Worm (Caenorhabditis elegans) whole organism, L3 larva: ENCODE data around the gene C25B8.8.

Experiments
- ama-1 ChIP-seq: fragments of 150-350 bp; optimal IDR thresholded peaks from 2 replicates; lab custom pipeline; 2018
- ceh-16 ChIP-seq: sonication (generic microtip); optimal IDR thresholded peaks from 2 replicates; lab custom pipeline; 2017; ENCODE audit warnings: missing biosample characterization, missing genetic modification characterization
- ceh-82 ChIP-seq: fragments of 150-350 bp; optimal IDR thresholded peaks from 2 replicates; lab custom pipeline; 2014; ENCODE audit warnings: missing biosample characterization, missing genetic modification characterization
- ceh-9 ChIP-seq: sonication (generic microtip); optimal IDR thresholded peaks from 2 replicates; lab custom pipeline; 2018; ENCODE audit warnings: missing biosample characterization, missing genetic modification characterization
- daf-12 ChIP-seq: fragments of 150-350 bp; optimal IDR thresholded peaks from 2 replicates; lab custom pipeline; 2014; ENCODE audit warnings: missing biosample characterization, missing genetic modification reagents, missing genetic modification characterization
- egl-27 ChIP-seq: sonication (generic microtip); optimal IDR thresholded peaks from 4 replicates; lab custom pipeline; 2017; ENCODE audit warnings: missing biosample characterization, missing genetic modification reagents, missing genetic modification characterization
- egl-5 ChIP-seq: fragments of 150-350 bp; optimal IDR thresholded peaks from 2 replicates; lab custom pipeline; 2017; ENCODE audit warnings: missing biosample characterization, missing genetic modification reagents, missing genetic modification characterization, inconsistent platforms
- elt-2 ChIP-seq: sonication (generic microtip); optimal IDR thresholded peaks from 2 replicates; lab custom pipeline; 2016; ENCODE audit warnings: missing genetic modification reagents, mild to moderate bottlenecking, missing genetic modification characterization, missing compliant biosample characterization
- elt-3 ChIP-seq, 3 experiments: fragments of 150-350 bp in 1 of 3; sonication (generic microtip) in 2 of 3; optimal IDR thresholded peaks; 2 replicates in 2 of 3; 4 replicates in 1 of 3; lab custom pipeline; 2014 to 2017; ENCODE audit warnings: missing biosample characterization in 3 of 3, missing genetic modification characterization in 3 of 3
- fkh-10 ChIP-seq: sonication (generic microtip); optimal IDR thresholded peaks from 2 replicates; lab custom pipeline; 2017; ENCODE audit warnings: missing biosample characterization, missing genetic modification reagents, missing genetic modification characterization
- fos-1 ChIP-seq: fragments of 150-350 bp; optimal IDR thresholded peaks from 2 replicates; lab custom pipeline; 2014; ENCODE audit warnings: missing biosample characterization, missing genetic modification characterization
- hmg-11 ChIP-seq: sonication (generic microtip); optimal IDR thresholded peaks from 2 replicates; lab custom pipeline; 2016; ENCODE audit warnings: missing genetic modification characterization, missing compliant biosample characterization
- lin-15B ChIP-seq: fragments of 150-350 bp; optimal IDR thresholded peaks from 2 replicates; lab custom pipeline; 2014; ENCODE audit warnings: missing biosample characterization, missing genetic modification characterization
- lin-39 ChIP-seq: fragments of 150-350 bp; optimal IDR thresholded peaks from 2 replicates; lab custom pipeline; 2018; ENCODE audit warnings: missing biosample characterization, missing genetic modification reagents, missing genetic modification characterization
- lsy-12 ChIP-seq: sonication (generic microtip); optimal IDR thresholded peaks from 2 replicates; lab custom pipeline; 2016; ENCODE audit warnings: mild to moderate bottlenecking, missing genetic modification characterization, missing compliant biosample characterization
- mdl-1 ChIP-seq: fragments of 150-350 bp; optimal IDR thresholded peaks from 2 replicates; lab custom pipeline; 2014; ENCODE audit warnings: missing biosample characterization, missing genetic modification characterization
- mml-1 ChIP-seq: fragments of 150-350 bp; sonication (generic microtip); optimal IDR thresholded peaks from 3 replicates; lab custom pipeline; 2014; ENCODE audit warnings: missing biosample characterization, missing genetic modification characterization
- nhr-23 ChIP-seq: fragments of 150-350 bp; optimal IDR thresholded peaks from 2 replicates; lab custom pipeline; 2014; ENCODE audit warnings: missing biosample characterization, missing genetic modification reagents, missing genetic modification characterization
- nhr-237 ChIP-seq: fragments of 150-350 bp; optimal IDR thresholded peaks from 2 replicates; lab custom pipeline; 2014; ENCODE audit warnings: missing biosample characterization, missing genetic modification characterization
- nhr-28 ChIP-seq: fragments of 150-350 bp; optimal IDR thresholded peaks from 2 replicates; lab custom pipeline; 2014; ENCODE audit warnings: missing biosample characterization, missing genetic modification characterization
- nhr-67 ChIP-seq: fragments of 150-350 bp; optimal IDR thresholded peaks from 2 replicates; lab custom pipeline; 2014; ENCODE audit warnings: missing biosample characterization, missing genetic modification characterization
- nhr-76 ChIP-seq: fragments of 150-350 bp; sonication (generic microtip); optimal IDR thresholded peaks from 5 replicates; lab custom pipeline; 2014; ENCODE audit warnings: missing biosample characterization, missing genetic modification characterization
- pha-4 ChIP-seq: fragments of 150-350 bp; optimal IDR thresholded peaks from 2 replicates; lab custom pipeline; 2014; ENCODE audit warnings: missing biosample characterization, missing genetic modification reagents, missing genetic modification characterization
- pqm-1 ChIP-seq: fragments of 150-350 bp; optimal IDR thresholded peaks from 2 replicates; lab custom pipeline; 2017; ENCODE audit warnings: missing biosample characterization, missing genetic modification characterization, inconsistent platforms
- sea-2 ChIP-seq: fragments of 150-350 bp; sonication (generic microtip); optimal IDR thresholded peaks from 4 replicates; lab custom pipeline; 2014; ENCODE audit warnings: missing biosample characterization, missing genetic modification reagents, missing genetic modification characterization
- skn-1 ChIP-seq: fragments of 150-350 bp; optimal IDR thresholded peaks from 2 replicates; lab custom pipeline; 2014; ENCODE audit warnings: missing biosample characterization, missing genetic modification characterization
- snpc-4 ChIP-seq: fragments of 150-350 bp; optimal IDR thresholded peaks from 2 replicates; lab custom pipeline; 2014; ENCODE audit warnings: missing biosample characterization, missing genetic modification characterization
- tbx-2 ChIP-seq: sonication (generic microtip); optimal IDR thresholded peaks from 2 replicates; lab custom pipeline; 2016; ENCODE audit warnings: mild to moderate bottlenecking, missing genetic modification characterization, missing compliant biosample characterization
- unc-39 ChIP-seq: sonication (generic microtip); optimal IDR thresholded peaks from 4 replicates; lab custom pipeline; 2017; ENCODE audit warnings: missing biosample characterization, missing genetic modification characterization
- unc-62 ChIP-seq: fragments of 150-350 bp; sonication (generic microtip); optimal IDR thresholded peaks from 4 replicates; lab custom pipeline; 2014; ENCODE audit warnings: missing biosample characterization, missing genetic modification reagents, missing genetic modification characterization
- zag-1 ChIP-seq: fragments of 150-350 bp; optimal IDR thresholded peaks from 2 replicates; lab custom pipeline; 2014; ENCODE audit warnings: missing biosample characterization, missing genetic modification characterization
- ztf-4 ChIP-seq: fragments of 150-350 bp; optimal IDR thresholded peaks from 2 replicates; lab custom pipeline; 2014; ENCODE audit warnings: missing biosample characterization, missing genetic modification characterization

Gene C25B8.8

ce11 chrX:6593178-6593786 lies 16.5 kb upstream of the C25B8.8 start (continued):
- TF ChIP-seq ztf-4 (tag; lab: Kevin White, UChicago) (no peak), nhr-23 (no peak), ceh-82 (tag; lab: Kevin White, UChicago) (no peak), lin-39 (tag; lab: Kevin White, UChicago) (peak; percentile 37), ceh-9 (no peak), unc-39 (no peak), sea-2 (GFP tag; lab: Kevin White, UChicago) (no peak)

- TF ChIP-seq lsy-12 (no peak), egl-5 (tag; lab: Kevin White, UChicago) (peak; percentile 47)
Measured at ce11 chrX:6597089-6597488, 12.7 kb upstream of the C25B8.8 start, which contains the start of gene ttr-6. TSS of gene ttr-6 (minus strand) at chrX:6597121.

- TF ChIP-seq mdl-1 (tag; lab: Kevin White, UChicago) (no peak), hmg-11 (tag; lab: Kevin White, UChicago) (no peak), fos-1 (no peak), lin-15B (tag; lab: Kevin White, UChicago) (no peak), ama-1 (lab: Kevin White, UChicago) (no peak)
Measured at ce11 chrX:6598732-6599131, 11.1 kb upstream of the C25B8.8 start, which contains the start of gene hic-1. TSS of gene hic-1 (minus strand) at chrX:6598832.

ce11 chrX:6601967-6602366 lies 7.8 kb upstream of the C25B8.8 start:
- TF ChIP-seq daf-12 (tag; lab: Kevin White, UChicago) (no peak), pha-4 (tag; lab: Kevin White, UChicago) (peak; percentile 12)

DNA sequence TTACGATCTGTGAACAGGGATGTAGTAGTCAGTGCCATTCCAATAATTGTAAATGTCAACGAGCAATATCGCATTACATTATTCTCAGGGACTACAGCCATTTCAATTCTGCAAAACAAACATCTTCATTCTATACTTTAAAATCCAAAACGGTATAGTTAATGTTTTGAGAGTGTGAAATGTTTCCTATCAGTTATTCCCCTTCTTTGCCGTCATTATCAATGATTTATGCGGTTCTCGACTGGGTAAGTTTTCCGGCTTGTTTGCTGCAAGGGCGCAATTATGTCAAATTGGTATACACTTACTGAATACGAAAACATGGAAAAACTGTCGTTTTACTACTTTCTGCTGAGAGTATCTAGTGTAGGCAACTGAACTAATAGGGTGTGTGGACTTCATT lies 6.7 kb upstream of the C25B8.8 start, which contains the start of gene F23G4.1:
Gene F23G4.1 (minus strand): TSS at position 101 of the 400 bp plus-strand sequence.
- TF ChIP-seq skn-1 (tag; lab: Kevin White, UChicago) (no peak), fkh-10 (no peak), nhr-67 (tag; lab: Kevin White, UChicago) (no peak), mml-1 (tag; lab: Kevin White, UChicago) (no peak), egl-27 (tag; lab: Kevin White, UChicago) (no peak), fos-1 (no peak), elt-3 (tag; optimal IDR thresholded peaks at IDR 0.05; lab: Kevin White, UChicago) (no peak), nhr-23 (no peak), nhr-237 (tag; lab: Kevin White, UChicago) (no peak), nhr-28 (tag; lab: Kevin White, UChicago) (no peak), lin-15B (tag; lab: Kevin White, UChicago) (no peak), sea-2 (GFP tag; lab: Kevin White, UChicago) (no peak), nhr-76 (tag; lab: Kevin White, UChicago) (no peak), unc-62 (GFP tag; lab: Kevin White, UChicago) (no peak), snpc-4 (tag; lab: Kevin White, UChicago) (no peak), zag-1 (no peak), daf-12 (tag; lab: Kevin White, UChicago) (no peak)

DNA sequence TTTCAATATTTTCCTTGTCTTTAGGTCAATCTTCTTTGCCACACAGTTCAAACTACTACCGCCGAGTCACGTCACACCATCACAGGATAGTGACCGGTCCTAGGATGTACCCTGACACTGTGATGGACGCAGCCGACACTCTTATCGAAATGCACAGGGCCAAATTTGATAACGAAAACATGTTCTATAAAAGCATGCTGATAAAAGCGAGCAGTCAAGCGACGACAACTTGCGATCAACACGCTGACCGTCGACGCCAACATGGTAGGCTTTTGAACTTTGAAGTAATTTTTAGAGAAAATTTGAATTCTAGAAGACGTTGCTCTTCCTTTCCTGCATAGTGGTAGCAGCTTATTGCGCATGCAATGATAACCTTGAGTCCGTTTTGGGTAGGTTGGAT lies 2.8 kb upstream of the C25B8.8 start, which contains the start of gene cpr-6:
Gene cpr-6 (plus strand): TSS at position 217 of the 400 bp plus-strand sequence.
- TF ChIP-seq tbx-2 (tag; lab: Kevin White, UChicago) (no peak), pha-4 (tag; lab: Kevin White, UChicago) (peak; percentile 21), pqm-1 (peak; percentile 88), elt-2 (peak; percentile 93), ceh-16 (no peak), lsy-12 (no peak), ama-1 (lab: Kevin White, UChicago) (no peak)
